Worm (Caenorhabditis elegans): ENCODE measurements around the gene ccep-135.

ccep-135 gene

ce11 chrIII:3143657-3144056 lies 52.0 kb downstream of the ccep-135 start, which contains the start of gene C44B11.4:
Gene C44B11.4, minus strand, starts transcription at chrIII:3143757.
- TF ChIP-seq lsy-27 (tag; optimal IDR thresholded peaks at IDR 0.05; ENCODE audit: borderline replicate concordance, insufficient read depth) (no peak), madf-8 (GFP tag; conservative IDR thresholded peaks at IDR 0.05) (no peak), egl-18 (GFP tag; IDR thresholded peaks at IDR 0.05) (no peak), F22D6.2 (tag; optimal IDR thresholded peaks at IDR 0.05) (no peak), lir-1 (GFP tag; conservative IDR thresholded peaks at IDR 0.05) (no peak), akir-1 (GFP tag; optimal IDR thresholded peaks at IDR 0.05) (no peak), rpc-1 (optimal IDR thresholded peaks at IDR 0.05) (no peak), rpc-1 (tag; optimal IDR thresholded peaks at IDR 0.05) (no peak), ceh-100 (GFP tag; IDR thresholded peaks at IDR 0.05) (no peak), dox-1 (GFP tag; IDR thresholded peaks at IDR 0.05) (no peak), gei-17 (GFP tag; optimal IDR thresholded peaks at IDR 0.05) (no peak), die-1 (tag; optimal IDR thresholded peaks at IDR 0.05) (no peak), nhr-90 (tag; optimal IDR thresholded peaks at IDR 0.05) (no peak)
